Worm (Caenorhabditis elegans) whole organism, L2 larva: Measurements from ENCODE around the gene W03A5.1.

ENCODE experiments used
- C34F6.9 ChIP-seq: fragments of 150-350 bp; optimal IDR thresholded peaks from 2 replicates; lab custom pipeline; 2014; ENCODE audit warnings: missing biosample characterization, missing genetic modification characterization
- Y55F3AM.14 ChIP-seq: fragments of 200-800 bp; sonication (Bioruptor generic); optimal IDR thresholded peaks from 2 replicates; lab custom pipeline; 2018; ENCODE audit warnings: mild to moderate bottlenecking, missing genetic modification characterization, missing compliant biosample characterization
- ZK546.5 ChIP-seq: sonication (generic microtip); optimal IDR thresholded peaks from 2 replicates; lab custom pipeline; 2017; ENCODE audit warnings: missing biosample characterization, missing genetic modification characterization
- alr-1 ChIP-seq: fragments of 150-350 bp; optimal IDR thresholded peaks from 2 replicates; lab custom pipeline; 2014; ENCODE audit warnings: missing biosample characterization, missing genetic modification characterization
- ama-1 ChIP-seq: fragments of 150-350 bp; optimal IDR thresholded peaks from 2 replicates; lab custom pipeline; 2018; ENCODE audit warnings: inconsistent platforms
- crh-2 ChIP-seq: sonication (generic microtip); optimal IDR thresholded peaks from 2 replicates; lab custom pipeline; 2017; ENCODE audit warnings: missing biosample characterization, missing genetic modification characterization
- dmd-4 ChIP-seq: sonication (generic microtip); optimal IDR thresholded peaks from 2 replicates; lab custom pipeline; 2017; ENCODE audit warnings: missing biosample characterization, missing genetic modification characterization
- elt-1 ChIP-seq: fragments of 150-350 bp; optimal IDR thresholded peaks from 2 replicates; lab custom pipeline; 2014; ENCODE audit warnings: missing biosample characterization, missing genetic modification characterization
- elt-3 ChIP-seq: sonication (generic microtip); optimal IDR thresholded peaks from 2 replicates; lab custom pipeline; 2017; ENCODE audit warnings: missing biosample characterization, missing genetic modification characterization
- fos-1 ChIP-seq: fragments of 150-350 bp; optimal IDR thresholded peaks from 2 replicates; lab custom pipeline; 2014; ENCODE audit warnings: missing biosample characterization, missing genetic modification characterization
- gmeb-1 ChIP-seq: fragments of 150-350 bp; optimal IDR thresholded peaks from 2 replicates; lab custom pipeline; 2014; ENCODE audit warnings: missing biosample characterization, missing genetic modification characterization
- mab-5 ChIP-seq: fragments of 150-350 bp; optimal IDR thresholded peaks from 2 replicates; lab custom pipeline; 2014; ENCODE audit warnings: missing biosample characterization, missing genetic modification characterization
- mbf-1 ChIP-seq: sonication (generic microtip); optimal IDR thresholded peaks from 2 replicates; lab custom pipeline; 2017; ENCODE audit warnings: missing biosample characterization, missing genetic modification characterization
- mdl-1 ChIP-seq, 2 experiments: fragments of 150-350 bp in 1 of 2; sonication (generic microtip) in 1 of 2; optimal IDR thresholded peaks; 2 replicates each; lab custom pipeline; 2017; ENCODE audit warnings: missing biosample characterization in 2 of 2, missing genetic modification characterization in 2 of 2
- nhr-10 ChIP-seq: sonication (generic microtip); optimal IDR thresholded peaks from 2 replicates; lab custom pipeline; 2017; ENCODE audit warnings: missing biosample characterization, missing genetic modification characterization
- nhr-11 ChIP-seq: fragments of 150-350 bp; optimal IDR thresholded peaks from 2 replicates; lab custom pipeline; 2014; ENCODE audit warnings: missing biosample characterization, missing genetic modification characterization
- nhr-21 ChIP-seq: fragments of 150-350 bp; optimal IDR thresholded peaks from 2 replicates; lab custom pipeline; 2014; ENCODE audit warnings: missing biosample characterization, missing genetic modification characterization
- nhr-23 ChIP-seq: fragments of 150-350 bp; optimal IDR thresholded peaks from 2 replicates; lab custom pipeline; 2014; ENCODE audit warnings: missing biosample characterization, missing genetic modification reagents, missing genetic modification characterization
- nhr-25 ChIP-seq: fragments of 150-350 bp; sonication (generic microtip); optimal IDR thresholded peaks from 3 replicates; lab custom pipeline; 2014; ENCODE audit warnings: missing biosample characterization, missing genetic modification characterization
- nhr-6 ChIP-seq: fragments of 150-350 bp; optimal IDR thresholded peaks from 2 replicates; lab custom pipeline; 2014; ENCODE audit warnings: missing biosample characterization, missing genetic modification characterization
- nhr-77 ChIP-seq: fragments of 150-350 bp; optimal IDR thresholded peaks from 2 replicates; lab custom pipeline; 2014; ENCODE audit warnings: missing biosample characterization, missing genetic modification characterization
- peb-1 ChIP-seq: fragments of 150-350 bp; optimal IDR thresholded peaks from 2 replicates; lab custom pipeline; 2014; ENCODE audit warnings: missing biosample characterization, missing genetic modification characterization
- sem-4 ChIP-seq: fragments of 150-350 bp; optimal IDR thresholded peaks from 2 replicates; lab custom pipeline; 2014; ENCODE audit warnings: missing biosample characterization, missing genetic modification reagents, missing genetic modification characterization
- sma-3 ChIP-seq: sonication (generic microtip); optimal IDR thresholded peaks from 2 replicates; lab custom pipeline; 2016; ENCODE audit warnings: missing genetic modification reagents, missing genetic modification characterization, missing compliant biosample characterization
- zag-1 ChIP-seq: fragments of 150-350 bp; optimal IDR thresholded peaks from 2 replicates; lab custom pipeline; 2014; ENCODE audit warnings: missing biosample characterization, missing genetic modification characterization
- ztf-11 ChIP-seq: sonication (generic microtip); optimal IDR thresholded peaks from 2 replicates; lab custom pipeline; 2017; ENCODE audit warnings: missing biosample characterization, missing genetic modification characterization

Gene W03A5.1

DNA sequence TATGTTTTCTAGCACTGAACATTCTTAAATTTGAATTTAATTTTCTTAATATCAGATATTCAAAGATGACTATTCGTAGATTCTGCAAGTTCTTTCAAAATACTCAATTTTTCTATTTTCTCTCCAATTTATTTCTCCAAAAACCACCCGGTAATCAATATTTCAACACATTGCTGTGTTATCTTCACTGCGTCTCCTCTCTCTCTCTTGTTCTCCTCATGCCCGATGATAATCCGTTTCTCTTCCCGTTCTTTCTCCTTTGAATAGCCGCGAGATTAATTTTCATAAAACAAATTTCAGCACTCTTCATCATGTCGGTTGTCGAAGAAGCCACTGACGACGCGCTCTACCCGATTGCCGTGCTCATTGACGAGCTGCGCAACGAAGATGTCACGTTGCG is 42.7 kb downstream of the W03A5.1 start, which contains the start of gene paa-1:
TSS of gene paa-1 (plus strand) at position 301 of the 400 bp plus-strand sequence.
- no peak for TF ChIP-seq nhr-11

DNA sequence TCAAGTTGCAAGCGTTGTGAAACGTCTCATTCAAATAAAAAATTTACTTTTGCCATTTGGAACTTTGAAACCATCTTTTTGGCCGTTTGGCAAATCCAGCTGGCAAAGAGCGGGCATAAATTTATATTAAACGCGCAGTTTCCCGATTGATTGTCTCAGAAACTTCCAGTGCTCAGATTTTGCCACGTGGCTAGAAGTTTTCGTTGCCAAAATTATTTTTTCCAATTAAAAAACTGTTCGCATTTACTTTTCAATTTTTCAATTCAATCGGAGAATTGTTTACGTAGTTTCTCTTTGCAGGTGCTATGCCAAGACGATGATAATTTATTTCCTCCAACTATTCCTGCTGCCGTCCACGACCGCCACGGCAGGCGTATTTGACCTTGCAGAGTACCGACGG is 45.6 kb downstream of the W03A5.1 start, which contains the start of gene F48E8.4:
TSS of gene F48E8.4 (plus strand) at position 301 of the 400 bp plus-strand sequence.
- no peak for TF ChIP-seq peb-1 (tag; lab: Kevin White, UChicago)
- no peak for TF ChIP-seq elt-3 (tag; lab: Kevin White, UChicago)
- TF ChIP-seq ztf-11 (tag; lab: Kevin White, UChicago), result no peak
- TF ChIP-seq nhr-77 (tag; lab: Kevin White, UChicago), result no peak
- TF ChIP-seq C34F6.9, result no peak
- TF ChIP-seq dmd-4 (tag; lab: Kevin White, UChicago), result no peak
- peak; percentile 54 for TF ChIP-seq nhr-25 (tag; lab: Kevin White, UChicago)
- no peak for TF ChIP-seq mbf-1 (tag; lab: Kevin White, UChicago)

DNA sequence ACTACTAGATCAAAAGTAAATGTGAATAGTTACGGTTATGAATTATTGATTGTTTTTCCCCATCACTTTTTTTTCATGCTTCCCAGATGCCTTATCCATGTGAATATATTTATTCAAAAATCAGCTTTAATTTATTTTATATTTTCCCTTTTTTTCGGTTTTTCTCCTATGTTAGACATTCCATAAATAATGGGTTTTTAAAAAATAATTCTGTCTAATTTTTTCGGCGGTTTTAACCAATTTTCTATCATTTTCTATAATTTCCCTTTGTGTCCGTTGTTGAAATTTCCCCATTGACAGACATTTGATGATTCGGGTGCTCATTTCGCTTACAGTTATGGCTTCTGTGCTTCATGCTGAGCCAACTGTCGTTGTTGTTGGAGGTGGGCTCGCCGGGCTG is 53.4 kb downstream of the W03A5.1 start, which contains the start of gene F48E8.3:
TSS of gene F48E8.3 (plus strand) at position 301 of the 400 bp plus-strand sequence.
- TF ChIP-seq sem-4 (tag; lab: Kevin White, UChicago) (no peak), mab-5 (tag; lab: Kevin White, UChicago) (no peak), ZK546.5 (tag; lab: Kevin White, UChicago) (no peak), alr-1 (tag; lab: Kevin White, UChicago) (no peak), elt-1 (tag; lab: Kevin White, UChicago) (no peak), fos-1 (tag; lab: Kevin White, UChicago) (no peak), Y55F3AM.14 (GFP tag; lab: Kevin White, UChicago) (no peak), crh-2 (tag; lab: Kevin White, UChicago) (no peak), ztf-11 (tag; lab: Kevin White, UChicago) (no peak), nhr-21 (tag; lab: Kevin White, UChicago) (no peak), nhr-10 (no peak), sma-3 (no peak), nhr-23 (no peak), mdl-1 (tag; optimal IDR thresholded peaks at IDR 0.05; lab: Kevin White, UChicago) (no peak), gmeb-1 (tag; lab: Kevin White, UChicago) (no peak), zag-1 (tag; lab: Kevin White, UChicago) (no peak), nhr-25 (tag; lab: Kevin White, UChicago) (no peak), ama-1 (lab: Kevin White, UChicago) (no peak), nhr-6 (no peak)
- TF ChIP-seq, all 48 proteins: peak for 0
